Fruit fly (Drosophila melanogaster) whole organism, embryonic: Measurements from ENCODE around the gene Dlip1.

Experiments used
- Awh ChIP-seq: fragments of 200-800 bp; sonication (Bioruptor generic); IDR thresholded peaks from 2 replicates; pipeline ENCODE4, ENCODE4 v1.3.6; 2022; ENCODE audit warnings: missing biosample characterization, missing genetic modification characterization
- CG11456 ChIP-seq: fragments of 200-800 bp; sonication (Bioruptor generic); IDR thresholded peaks from 3 replicates; pipeline ENCODE4 v1.3.6; 2022; ENCODE audit warnings: missing biosample characterization, missing genetic modification characterization
- CG11504 ChIP-seq: fragments of 200-800 bp; sonication (Bioruptor generic); optimal IDR thresholded peaks from 3 replicates; lab custom pipeline; 2019; ENCODE audit warnings: missing biosample characterization, mild to moderate bottlenecking, missing genetic modification characterization, moderate library complexity
- CG12391 ChIP-seq: fragments of 200-800 bp; sonication (Bioruptor generic); optimal IDR thresholded peaks from 3 replicates; lab custom pipeline; 2018; ENCODE audit warnings: missing biosample characterization, mild to moderate bottlenecking, missing genetic modification characterization, moderate library complexity
- CG12659 ChIP-seq: fragments of 200-800 bp; sonication (Bioruptor generic); optimal IDR thresholded peaks from 3 replicates; lab custom pipeline; 2017; ENCODE audit warnings: mild to moderate bottlenecking, missing biosample characterization, missing genetic modification reagents, missing genetic modification characterization
- CG13775 ChIP-seq: fragments of 200-800 bp; sonication (Bioruptor generic); optimal IDR thresholded peaks from 3 replicates; lab custom pipeline; 2017; ENCODE audit warnings: missing biosample characterization, mild to moderate bottlenecking, missing genetic modification characterization
- CG14667 ChIP-seq: fragments of 200-800 bp; sonication (Bioruptor generic); IDR thresholded peaks from 2 replicates; pipeline ENCODE4 v1.3.6; 2022; ENCODE audit warnings: missing biosample characterization, missing genetic modification characterization
- CG18619 ChIP-seq: fragments of 200-800 bp; sonication (Bioruptor generic); optimal IDR thresholded peaks from 3 replicates; lab custom pipeline; 2017; ENCODE audit warnings: missing biosample characterization, mild to moderate bottlenecking, missing genetic modification characterization
- CG2678 ChIP-seq: fragments of 200-800 bp; sonication (Bioruptor generic); optimal IDR thresholded peaks from 3 replicates; lab custom pipeline; 2019; ENCODE audit warnings: missing biosample characterization, mild to moderate bottlenecking, missing genetic modification characterization, moderate library complexity
- CG31441 ChIP-seq: fragments of 200-800 bp; sonication (Bioruptor generic); IDR thresholded peaks from 2 replicates; pipeline ENCODE4 v1.3.6; 2022; ENCODE audit warnings: missing biosample characterization, missing genetic modification characterization
- CG32767 ChIP-seq: fragments of 200-800 bp; sonication (Bioruptor generic); IDR thresholded peaks from 2 replicates; pipeline ENCODE4 v1.3.6; 2022; ENCODE audit warnings: missing biosample characterization, missing genetic modification characterization
- CG5180 ChIP-seq: fragments of 200-800 bp; sonication (Bioruptor generic); optimal IDR thresholded peaks from 3 replicates; lab custom pipeline; 2017; ENCODE audit warnings: missing biosample characterization, missing genetic modification characterization, mild to moderate bottlenecking, moderate library complexity, missing genetic modification reagents
- CG6272 ChIP-seq: fragments of 200-800 bp; sonication (Bioruptor generic); IDR thresholded peaks from 2 replicates; pipeline ENCODE4 v1.3.6; 2022; ENCODE audit warnings: missing biosample characterization, missing genetic modification characterization
- CG8089 ChIP-seq: fragments of 200-800 bp; sonication (Bioruptor generic); optimal IDR thresholded peaks from 3 replicates; lab custom pipeline; 2016; ENCODE audit warnings: missing biosample characterization, missing genetic modification characterization
- CG8281 ChIP-seq: fragments of 200-800 bp; sonication (Bioruptor generic); optimal IDR thresholded peaks from 2 replicates; lab custom pipeline; 2018; ENCODE audit warnings: missing biosample characterization, mild to moderate bottlenecking, missing genetic modification characterization, moderate library complexity
- CG8290 ChIP-seq, 3 experiments: fragments of 200-800 bp; sonication (Bioruptor generic); optimal IDR thresholded peaks; 2 replicates each; lab custom pipeline; 2016 to 2019; ENCODE audit warnings: missing biosample characterization in 3 of 3, missing genetic modification characterization in 3 of 3, mild to moderate bottlenecking in 2 of 3, moderate library complexity in 1 of 3
- CG8944 ChIP-seq: fragments of 200-800 bp; sonication (Bioruptor generic); optimal IDR thresholded peaks from 3 replicates; lab custom pipeline; 2016; ENCODE audit warnings: missing biosample characterization, missing genetic modification characterization
- CG9437 ChIP-seq: fragments of 200-800 bp; sonication (Bioruptor generic); optimal IDR thresholded peaks from 2 replicates; lab custom pipeline; 2018; ENCODE audit warnings: missing biosample characterization, mild to moderate bottlenecking, missing genetic modification characterization
- CG9727 ChIP-seq: fragments of 200-800 bp; sonication (Bioruptor generic); optimal IDR thresholded peaks from 3 replicates; lab custom pipeline; 2017; ENCODE audit warnings: missing biosample characterization, mild to moderate bottlenecking, missing genetic modification characterization
- Deaf1 ChIP-seq: fragments of 200-800 bp; optimal IDR thresholded peaks from 3 replicates; lab custom pipeline; 2019; ENCODE audit warnings: missing biosample characterization, mild to moderate bottlenecking, missing genetic modification characterization, moderate library complexity
- Dfd ChIP-seq, 2 experiments: fragments of >200 bp; optimal IDR thresholded peaks; 2 replicates each; lab custom pipeline; 2017; ENCODE audit warnings: missing biosample characterization in 2 of 2, missing genetic modification characterization in 2 of 2
- Eip74EF ChIP-seq, 2 experiments: fragments of 200-800 bp in 1 of 2; fragments of >200 bp in 1 of 2; sonication (Bioruptor generic) in 1 of 2; optimal IDR thresholded peaks; 2 replicates each; lab custom pipeline; 2017 to 2019; ENCODE audit warnings: missing biosample characterization in 2 of 2, missing genetic modification characterization in 2 of 2, mild to moderate bottlenecking in 1 of 2, moderate library complexity in 1 of 2
- Ets97D ChIP-seq: fragments of 200-800 bp; sonication (Bioruptor generic); optimal IDR thresholded peaks from 3 replicates; lab custom pipeline; 2016; ENCODE audit warnings: missing biosample characterization, missing genetic modification characterization
- HLH3B ChIP-seq: fragments of 200-800 bp; sonication (Bioruptor generic); IDR thresholded peaks from 2 replicates; pipeline ENCODE4 v1.3.6; 2022; ENCODE audit warnings: missing biosample characterization, missing genetic modification characterization
- Kr ChIP-seq: fragments of 200-800 bp; sonication (Bioruptor generic); optimal IDR thresholded peaks from 2 replicates; lab custom pipeline; 2017; ENCODE audit warnings: missing biosample characterization, mild to moderate bottlenecking, missing genetic modification characterization
- Pdp1 ChIP-seq, 2 experiments: fragments of 200-800 bp; sonication (Bioruptor generic); optimal IDR thresholded peaks; 3 replicates each; lab custom pipeline; 2016; ENCODE audit warnings: missing biosample characterization in 2 of 2, missing genetic modification characterization in 2 of 2, mild to moderate bottlenecking in 1 of 2, moderate library complexity in 1 of 2
- Ptx1 ChIP-seq: fragments of 200-800 bp; sonication (Bioruptor generic); IDR thresholded peaks from 2 replicates; pipeline ENCODE4 v1.3.6; 2022; ENCODE audit warnings: missing biosample characterization, missing genetic modification characterization
- Sox100B ChIP-seq: fragments of 200-800 bp; sonication (Bioruptor generic); optimal IDR thresholded peaks from 3 replicates; lab custom pipeline; 2018; ENCODE audit warnings: missing biosample characterization, mild to moderate bottlenecking, missing genetic modification characterization
- Xbp1 ChIP-seq: fragments of 200-800 bp; sonication (Bioruptor generic); optimal IDR thresholded peaks from 3 replicates; lab custom pipeline; 2016; ENCODE audit warnings: missing biosample characterization, mild to moderate bottlenecking, missing genetic modification characterization
- cg ChIP-seq: fragments of 200-800 bp; sonication (Bioruptor generic); optimal IDR thresholded peaks from 3 replicates; lab custom pipeline; 2019; ENCODE audit warnings: missing biosample characterization, mild to moderate bottlenecking, missing genetic modification characterization, moderate library complexity
- chn ChIP-seq: fragments of 200-800 bp; sonication (Bioruptor generic); optimal IDR thresholded peaks from 2 replicates; lab custom pipeline; 2016; ENCODE audit warnings: missing biosample characterization, missing genetic modification characterization
- ci ChIP-seq: fragments of 200-800 bp; sonication (Bioruptor generic); IDR thresholded peaks from 3 replicates; pipeline ENCODE4 v1.3.6; 2022; ENCODE audit warnings: missing biosample characterization, missing genetic modification characterization
- dmrt11E ChIP-seq: fragments of 200-800 bp; sonication (Bioruptor generic); optimal IDR thresholded peaks from 3 replicates; lab custom pipeline; 2018; ENCODE audit warnings: missing biosample characterization, mild to moderate bottlenecking, missing genetic modification characterization, moderate library complexity
- dpn ChIP-seq, 2 experiments: fragments of 200-800 bp; sonication (Bioruptor generic); optimal IDR thresholded peaks; 3 replicates each; lab custom pipeline; 2016; ENCODE audit warnings: missing biosample characterization in 2 of 2, missing genetic modification characterization in 2 of 2
- emc ChIP-seq: fragments of 200-800 bp; sonication (Bioruptor generic); optimal IDR thresholded peaks from 2 replicates; lab custom pipeline; 2016; ENCODE audit warnings: missing biosample characterization, missing genetic modification characterization
- ewg ChIP-seq: fragments of 200-800 bp; sonication (Bioruptor generic); optimal IDR thresholded peaks from 3 replicates; lab custom pipeline; 2017; ENCODE audit warnings: mild to moderate bottlenecking, missing biosample characterization, missing genetic modification reagents, missing genetic modification characterization
- fd64A ChIP-seq: fragments of 200-800 bp; sonication (Bioruptor generic); optimal IDR thresholded peaks from 3 replicates; lab custom pipeline; 2018; ENCODE audit warnings: missing biosample characterization, mild to moderate bottlenecking, missing genetic modification characterization
- insv ChIP-seq, 2 experiments: fragments of 200-800 bp; sonication (Bioruptor generic); optimal IDR thresholded peaks; 3 replicates each; lab custom pipeline; 2016 to 2018; ENCODE audit warnings: missing biosample characterization in 2 of 2, missing genetic modification characterization in 2 of 2
- lab ChIP-seq: fragments of 200-800 bp; sonication (Bioruptor generic); optimal IDR thresholded peaks from 3 replicates; lab custom pipeline; 2017; ENCODE audit warnings: missing biosample characterization, missing genetic modification characterization, mild to moderate bottlenecking, moderate library complexity, missing genetic modification reagents
- nmo ChIP-seq: fragments of 200-800 bp; sonication (Bioruptor generic); optimal IDR thresholded peaks from 2 replicates; lab custom pipeline; 2018; ENCODE audit warnings: missing biosample characterization, mild to moderate bottlenecking, missing genetic modification characterization, moderate library complexity
- run ChIP-seq: fragments of 200-800 bp; sonication (Bioruptor generic); optimal IDR thresholded peaks from 3 replicates; lab custom pipeline; 2018; ENCODE audit warnings: missing biosample characterization, mild to moderate bottlenecking, missing genetic modification characterization
- shn ChIP-seq: fragments of 200-800 bp; sonication (Bioruptor generic); optimal IDR thresholded peaks from 3 replicates; lab custom pipeline; 2016; ENCODE audit warnings: missing biosample characterization, missing genetic modification characterization
- sqz ChIP-seq: fragments of 200-800 bp; sonication (Bioruptor generic); optimal IDR thresholded peaks from 3 replicates; lab custom pipeline; 2018; ENCODE audit warnings: missing biosample characterization, mild to moderate bottlenecking, missing genetic modification characterization
- tgo ChIP-seq: fragments of 200-800 bp; sonication (Bioruptor generic); IDR thresholded peaks from 3 replicates; pipeline ENCODE4 v1.3.6; 2022; ENCODE audit warnings: missing biosample characterization, missing genetic modification characterization
- ttk ChIP-seq: fragments of 200-800 bp; sonication (Bioruptor generic); IDR thresholded peaks from 2 replicates; pipeline ENCODE4 v2.1.2; 2022; ENCODE audit warnings: missing biosample characterization, missing genetic modification characterization
- unpg ChIP-seq: fragments of 200-800 bp; sonication (Bioruptor generic); optimal IDR thresholded peaks from 3 replicates; lab custom pipeline; 2018; ENCODE audit warnings: missing biosample characterization, mild to moderate bottlenecking, missing genetic modification characterization, moderate library complexity
- wek ChIP-seq: fragments of 200-800 bp; sonication (Bioruptor generic); optimal IDR thresholded peaks from 3 replicates; lab custom pipeline; 2018; ENCODE audit warnings: missing biosample characterization, mild to moderate bottlenecking, missing genetic modification characterization, moderate library complexity

Dlip1 gene

dm6 chrX:9136776-9137550, 21.5 kb upstream of the Dlip1 start (continued):
- peak; percentile 59; the same call in 1 of the 3 replicates for TF ChIP-seq ci
- peak; percentile 56 for TF ChIP-seq CG12391 (tag; lab: Kevin White, UChicago)
- TF ChIP-seq HLH3B (GFP tag; lab: Robert Waterston, UW), result 0 out of 2 replicates have a peak, but pooled peaks have one; percentile 31
- TF ChIP-seq CG32767 (GFP tag; lab: Robert Waterston, UW), result 0 out of 2 replicates have a peak, but pooled peaks have one; percentile 36
- no peak for TF ChIP-seq sqz (GFP tag; lab: Kevin White, UChicago)
- peak; percentile 53 for TF ChIP-seq CG5180
- TF ChIP-seq CG9437, result peak; percentile 24
- peak; percentile 45 for TF ChIP-seq lab
- peak; percentile 64 for TF ChIP-seq unpg (GFP tag; lab: Kevin White, UChicago)
- TF ChIP-seq CG8290 (GFP tag; optimal IDR thresholded peaks at IDR 0.05; lab: Kevin White, UChicago), result no peak
- no peak for TF ChIP-seq CG8290 (tag; optimal IDR thresholded peaks at IDR 0.05; lab: Kevin White, UChicago)
- peak; percentile 74 for TF ChIP-seq CG31441 (GFP tag; lab: Robert Waterston, UW)
- no peak for TF ChIP-seq cg (GFP tag; lab: Kevin White, UChicago)
- TF ChIP-seq Awh (GFP tag; lab: Robert Waterston, UW), result peak; percentile 57; the same call in 1 of the 2 replicates
- TF ChIP-seq emc (GFP tag; lab: Kevin White, UChicago), result peak; percentile 17
- TF ChIP-seq dmrt11E, result peak; percentile 32
- peak; percentile 35 to 40 for TF ChIP-seq dpn (GFP tag; optimal IDR thresholded peaks at IDR 0.05; lab: Kevin White, UChicago)
- peak; percentile 11 for TF ChIP-seq Deaf1 (tag; lab: Kevin White, UChicago)
- TF ChIP-seq tgo (GFP tag; lab: Robert Waterston, UW), result peak; percentile 46; the same call in 2 of the 3 replicates
- TF ChIP-seq shn, result peak; percentile 32
- TF ChIP-seq CG11504 (tag; lab: Kevin White, UChicago), result peak; percentile 79
- TF ChIP-seq Ptx1 (GFP tag; lab: Robert Waterston, UW), result peak; percentile 68
- TF ChIP-seq nmo (GFP tag; lab: Kevin White, UChicago), result peak; percentile 53
- TF ChIP-seq CG8089, result peak; percentile 2
- peak; percentile 16 for TF ChIP-seq CG13775 (GFP tag; lab: Kevin White, UChicago)
- peak in 1 of 2 experiments; percentile 17 for TF ChIP-seq Eip74EF (GFP tag; optimal IDR thresholded peaks at IDR 0.05; lab: Kevin White, UChicago)
- peak; percentile 30; the same call in 1 of the 2 replicates for TF ChIP-seq CG14667 (GFP tag; lab: Robert Waterston, UW)
- peak; percentile 10 for TF ChIP-seq Ets97D (GFP tag; lab: Kevin White, UChicago)
- TF ChIP-seq Sox100B (GFP tag; lab: Kevin White, UChicago), result peak; percentile 16
- TF ChIP-seq Xbp1, result peak; percentile 55
- TF ChIP-seq CG8281, result peak; percentile 25
- peak; percentile 63 for TF ChIP-seq CG2678 (tag; lab: Kevin White, UChicago)
- TF ChIP-seq run (tag; lab: Kevin White, UChicago), result peak; percentile 25
- TF ChIP-seq CG18619 (GFP tag; lab: Kevin White, UChicago), result peak; percentile 4
- TF ChIP-seq CG8944 (GFP tag; lab: Kevin White, UChicago), result peak; percentile 2
- peak; percentile 44 for TF ChIP-seq ewg (GFP tag; lab: Kevin White, UChicago)
- TF ChIP-seq Kr (GFP tag; lab: Kevin White, UChicago), result no peak
- TF ChIP-seq ttk (GFP tag; lab: Robert Waterston, UW), result 0 out of 2 replicates have a peak, but pooled peaks have one; percentile 46
- TF ChIP-seq CG6272 (GFP tag; lab: Robert Waterston, UW), result no peak
- TF ChIP-seq fd64A (GFP tag; lab: Kevin White, UChicago), result no peak
- peak; percentile 22 for TF ChIP-seq CG9727 (GFP tag; lab: Kevin White, UChicago)
- TF ChIP-seq CG12659 (GFP tag; lab: Kevin White, UChicago), result peak; percentile 14
- TF ChIP-seq wek, result peak; percentile 26
- TF ChIP-seq Pdp1 (GFP tag; optimal IDR thresholded peaks at IDR 0.05; lab: Kevin White, UChicago), result peak; percentile 60
- no peak for TF ChIP-seq Dfd (GFP tag; optimal IDR thresholded peaks at IDR 0.05; lab: Kevin White, UChicago)
- TF ChIP-seq chn (GFP tag; lab: Kevin White, UChicago), result peak; percentile 3
- no peak for TF ChIP-seq insv (GFP tag; optimal IDR thresholded peaks at IDR 0.05; lab: Kevin White, UChicago)
- TF ChIP-seq CG11456 (GFP tag; lab: Robert Waterston, UW), result 0 out of 3 replicates have a peak, but pooled peaks have one; percentile 39
